Worm (Caenorhabditis elegans) whole organism, dauer: ENCODE data around the gene srsy-2.

Experiments
- unc-62 ChIP-seq: sonication (generic microtip); optimal IDR thresholded peaks from 2 replicates; lab custom pipeline; 2017; ENCODE audit warnings: missing biosample characterization, missing genetic modification reagents, missing genetic modification characterization

Gene srsy-2

ce11 chrII:6192484-6192883, 34.4 kb downstream of the srsy-2 start, which contains the start of gene cpb-2:
Gene cpb-2, plus strand, starts transcription at chrII:6192784.
- no peak for TF ChIP-seq unc-62 (GFP tag; lab: Kevin White, UChicago)

ce11 chrII:6191293-6191692, 35.6 kb downstream of the srsy-2 start, which contains the start of gene fkh-8:
Gene fkh-8, minus strand, starts transcription at chrII:6191393.
- no peak for TF ChIP-seq unc-62 (GFP tag; lab: Kevin White, UChicago)

DNA sequence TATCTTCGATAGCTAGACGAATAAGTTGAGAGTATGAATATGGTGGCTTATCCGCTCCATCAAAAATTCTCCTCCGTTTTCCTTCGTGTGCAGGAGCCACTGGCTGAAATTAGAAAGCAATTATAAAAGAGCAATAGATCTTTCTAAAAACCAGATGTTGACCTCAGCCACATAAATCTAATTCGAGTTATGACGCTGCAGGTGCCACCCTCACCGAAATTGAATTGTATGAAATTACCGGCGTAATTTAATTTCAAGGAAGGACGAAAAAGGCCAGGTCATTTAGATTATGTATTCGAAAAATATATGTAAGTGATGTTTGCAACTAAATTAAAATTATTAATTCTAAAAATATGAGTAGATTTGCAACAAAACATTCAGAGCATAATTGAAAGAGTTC, 36.1 kb downstream of the srsy-2 start:
- TF ChIP-seq unc-62 (GFP tag; lab: Kevin White, UChicago): no peak

ce11 chrII:6181337-6181736, 45.6 kb downstream of the srsy-2 start:
- no peak for TF ChIP-seq unc-62 (GFP tag; lab: Kevin White, UChicago)

DNA sequence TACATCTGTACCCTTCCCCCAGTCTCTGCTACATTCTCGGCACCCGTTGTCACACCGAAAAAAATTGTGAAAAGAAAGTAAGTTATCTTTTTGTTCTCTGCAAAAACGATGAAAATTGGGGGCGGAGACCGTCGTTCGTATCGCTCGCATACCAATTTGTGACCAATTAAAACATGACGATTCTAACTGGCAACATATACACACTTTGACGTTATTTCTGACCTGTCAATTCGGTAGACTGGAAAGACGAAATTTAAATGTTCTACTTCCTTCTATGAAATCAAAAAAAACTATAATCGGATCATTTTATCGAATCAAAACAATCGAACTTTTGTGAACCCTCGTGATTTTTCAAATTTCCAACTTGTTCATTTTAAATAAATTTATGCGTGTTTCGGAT, 46.3 kb downstream of the srsy-2 start:
- TF ChIP-seq unc-62 (GFP tag; lab: Kevin White, UChicago): no peak

DNA sequence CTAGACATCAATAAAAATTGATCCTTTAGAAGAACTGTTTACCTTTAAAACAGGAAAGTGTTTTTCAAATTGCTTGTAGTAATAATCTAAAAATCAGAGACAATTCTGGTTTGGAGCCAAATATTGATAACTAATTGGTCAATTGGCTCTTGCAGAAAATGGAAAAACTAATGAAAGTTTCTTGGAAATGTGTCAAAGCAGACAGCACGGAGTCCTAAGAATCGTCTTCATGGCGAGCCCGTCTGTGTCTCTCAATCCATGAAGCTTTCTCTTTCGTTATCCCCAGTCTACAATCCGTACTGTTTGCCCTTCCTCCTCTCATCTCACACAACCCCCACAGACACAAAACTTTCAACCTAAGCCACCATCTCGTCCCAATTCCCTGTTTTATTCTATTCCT, 47.4 kb downstream of the srsy-2 start, which contains the start of gene F40H3.1:
TSS of gene F40H3.1 (plus strand) at position 301 of the 400 bp plus-strand sequence.
- TF ChIP-seq unc-62 (GFP tag; lab: Kevin White, UChicago): no peak

ce11 chrII:6178743-6179129, 48.2 kb downstream of the srsy-2 start:
- no peak for TF ChIP-seq unc-62 (GFP tag; lab: Kevin White, UChicago)

- TF ChIP-seq unc-62 (GFP tag; lab: Kevin White, UChicago): no peak
These were observed 48.7 kb downstream of the srsy-2 start for ce11 chrII:6177975-6178742.

ce11 chrII:6176154-6176897, 50.6 kb downstream of the srsy-2 start:
- TF ChIP-seq unc-62 (GFP tag; lab: Kevin White, UChicago): no peak

DNA sequence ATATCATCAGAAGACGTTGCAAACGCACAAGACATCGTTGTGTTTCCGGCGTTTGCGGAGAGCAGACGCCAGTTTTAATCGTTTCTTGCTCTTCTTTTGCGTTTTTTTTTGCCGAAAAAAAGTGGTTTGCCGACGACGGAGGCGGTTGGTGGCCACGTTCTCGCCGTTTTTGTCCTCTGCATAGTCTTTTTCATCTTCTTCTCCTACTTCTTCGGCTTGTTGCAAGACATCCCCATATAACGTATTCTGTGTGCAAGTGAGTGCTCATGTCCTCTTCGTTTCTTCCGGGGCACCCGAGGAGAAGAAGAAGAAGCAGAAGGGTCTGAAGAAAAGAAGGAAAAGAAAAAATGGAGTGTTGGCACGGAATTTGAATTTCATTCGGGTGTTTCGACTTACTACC, 51.9 kb downstream of the srsy-2 start:
- no peak for TF ChIP-seq unc-62 (GFP tag; lab: Kevin White, UChicago)
